Fruit fly (Drosophila melanogaster) S2 (cell line): ENCODE results near the gene CG34451.

Source experiments
- CG8478 ChIP-seq: fragments of >200 bp; optimal IDR thresholded peaks from 2 replicates; lab custom pipeline; 2018
- CTCF ChIP-seq, 2 experiments: fragments of >200 bp; optimal IDR thresholded peaks; 2 replicates each; lab custom pipeline; 2018

DNA sequence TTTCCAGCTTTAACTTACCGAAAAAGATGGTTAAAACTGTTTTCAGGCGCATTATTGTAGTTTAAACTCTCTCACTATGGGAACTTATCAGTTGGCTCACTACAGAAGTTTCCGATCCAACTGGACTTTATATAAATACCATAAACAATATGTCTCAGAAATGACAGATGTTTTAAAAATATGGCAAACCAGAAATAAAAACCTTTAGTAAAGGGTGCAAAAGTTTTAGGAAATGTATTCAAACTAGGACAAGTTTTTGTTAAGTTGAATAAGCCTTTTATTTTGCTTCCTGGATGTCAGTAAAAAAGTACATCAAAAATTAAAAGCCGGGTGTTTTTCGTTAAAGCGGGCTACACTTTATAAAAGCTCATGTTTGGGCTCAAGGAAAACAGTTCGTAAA, 42.3 kb downstream of the CG34451 start, which contains the start of the genes Eig71Ea and Eig71Eb:
- TF ChIP-seq CTCF (optimal IDR thresholded peaks at IDR 0.05; lab: Kevin White, UChicago) (no peak), CG8478 (no peak)
